Worm (Caenorhabditis elegans) whole organism, late embryonic: Measurements from ENCODE around the gene sax-3.

Source experiments
- F13H6.1 ChIP-seq: sonication (generic microtip); optimal IDR thresholded peaks from 2 replicates; lab custom pipeline; 2016; ENCODE audit warnings: missing genetic modification characterization, missing compliant biosample characterization
- T23F11.4 ChIP-seq: fragments of 200-800 bp; sonication (Bioruptor generic); optimal IDR thresholded peaks from 2 replicates; lab custom pipeline; 2018; ENCODE audit warnings: mild to moderate bottlenecking, missing genetic modification characterization, missing compliant biosample characterization
- ama-1 ChIP-seq: fragments of 150-350 bp; optimal IDR thresholded peaks from 2 replicates; lab custom pipeline; 2014
- ceh-14 ChIP-seq: sonication (generic microtip); optimal IDR thresholded peaks from 2 replicates; lab custom pipeline; 2016; ENCODE audit warnings: missing genotype, missing genetic modification characterization, missing compliant biosample characterization
- ceh-19 ChIP-seq: fragments of 200-800 bp; sonication (Bioruptor generic); optimal IDR thresholded peaks from 2 replicates; lab custom pipeline; 2018; ENCODE audit warnings: mild to moderate bottlenecking, missing genetic modification characterization, missing compliant biosample characterization
- ceh-2 ChIP-seq: sonication (generic microtip); optimal IDR thresholded peaks from 2 replicates; lab custom pipeline; 2016; ENCODE audit warnings: missing genotype, missing genetic modification characterization, missing compliant biosample characterization
- ceh-24 ChIP-seq: sonication (generic microtip); optimal IDR thresholded peaks from 2 replicates; lab custom pipeline; 2016; ENCODE audit warnings: mild to moderate bottlenecking, missing genetic modification characterization, missing compliant biosample characterization
- ceh-30 ChIP-seq: fragments of 150-350 bp; optimal IDR thresholded peaks from 2 replicates; lab custom pipeline; 2014; ENCODE audit warnings: missing biosample characterization, missing genetic modification characterization
- ceh-31 ChIP-seq: sonication (generic microtip); optimal IDR thresholded peaks from 2 replicates; lab custom pipeline; 2016; ENCODE audit warnings: missing genetic modification characterization, missing compliant biosample characterization
- ceh-34 ChIP-seq: sonication (generic microtip); optimal IDR thresholded peaks from 2 replicates; lab custom pipeline; 2016; ENCODE audit warnings: mild to moderate bottlenecking, missing genetic modification characterization, missing compliant biosample characterization
- ceh-45 ChIP-seq: fragments of 200-800 bp; sonication (Bioruptor generic); IDR thresholded peaks from 2 replicates; pipeline ENCODE4 v1.3.6; 2022; ENCODE audit warnings: missing genetic modification reagents, missing genetic modification characterization, missing compliant biosample characterization
- ceh-9 ChIP-seq: sonication (generic microtip); optimal IDR thresholded peaks from 2 replicates; lab custom pipeline; 2016; ENCODE audit warnings: mild to moderate bottlenecking, missing genetic modification characterization, inconsistent platforms, missing compliant biosample characterization
- che-1 ChIP-seq: sonication (generic microtip); optimal IDR thresholded peaks from 2 replicates; lab custom pipeline; 2016; ENCODE audit warnings: mild to moderate bottlenecking, missing genetic modification characterization, missing compliant biosample characterization
- dve-1 ChIP-seq: sonication (generic microtip); optimal IDR thresholded peaks from 2 replicates; lab custom pipeline; 2017; ENCODE audit warnings: antibody characterized with exemption, mild to moderate bottlenecking, missing genetic modification characterization, missing compliant biosample characterization
- ets-4 ChIP-seq: sonication (generic microtip); optimal IDR thresholded peaks from 2 replicates; lab custom pipeline; 2016; ENCODE audit warnings: missing genetic modification characterization, missing compliant biosample characterization
- fax-1 ChIP-seq: sonication (generic microtip); optimal IDR thresholded peaks from 2 replicates; lab custom pipeline; 2016; ENCODE audit warnings: missing genotype, missing genetic modification characterization, missing compliant biosample characterization
- fkh-10 ChIP-seq: fragments of 150-350 bp; optimal IDR thresholded peaks from 2 replicates; lab custom pipeline; 2014; ENCODE audit warnings: missing biosample characterization, missing genetic modification reagents, missing genetic modification characterization
- hlh-15 ChIP-seq: sonication (generic microtip); optimal IDR thresholded peaks from 2 replicates; lab custom pipeline; 2016; ENCODE audit warnings: missing genetic modification characterization, missing compliant biosample characterization
- hlh-6 ChIP-seq: sonication (generic microtip); optimal IDR thresholded peaks from 2 replicates; lab custom pipeline; 2016; ENCODE audit warnings: missing genotype, missing genetic modification characterization, missing compliant biosample characterization
- hlh-8 ChIP-seq: sonication (generic microtip); optimal IDR thresholded peaks from 2 replicates; lab custom pipeline; 2016; ENCODE audit warnings: missing genotype, missing genetic modification characterization, missing compliant biosample characterization
- lim-6 ChIP-seq: sonication (generic microtip); optimal IDR thresholded peaks from 2 replicates; lab custom pipeline; 2016; ENCODE audit warnings: missing genetic modification characterization, missing compliant biosample characterization
- lin-11 ChIP-seq: fragments of 200-800 bp; sonication (Bioruptor generic); optimal IDR thresholded peaks from 2 replicates; lab custom pipeline; 2018; ENCODE audit warnings: mild to moderate bottlenecking, missing genetic modification characterization, missing compliant biosample characterization
- madf-2 ChIP-seq: sonication (generic microtip); optimal IDR thresholded peaks from 2 replicates; lab custom pipeline; 2017; ENCODE audit warnings: missing genetic modification characterization, missing compliant biosample characterization
- nhr-232 ChIP-seq: sonication (generic microtip); optimal IDR thresholded peaks from 2 replicates; lab custom pipeline; 2016; ENCODE audit warnings: missing genetic modification characterization, missing compliant biosample characterization
- pax-1 ChIP-seq: fragments of 150-350 bp; optimal IDR thresholded peaks from 2 replicates; lab custom pipeline; 2014; ENCODE audit warnings: missing biosample characterization, missing genetic modification characterization
- pha-2 ChIP-seq: sonication (generic microtip); optimal IDR thresholded peaks from 2 replicates; lab custom pipeline; 2017; ENCODE audit warnings: mild to moderate bottlenecking, missing genetic modification characterization, missing compliant biosample characterization
- pros-1 ChIP-seq: fragments of 150-350 bp; optimal IDR thresholded peaks from 2 replicates; lab custom pipeline; 2014; ENCODE audit warnings: missing biosample characterization, missing genetic modification reagents, missing genetic modification characterization
- ref-2 ChIP-seq: sonication (generic microtip); optimal IDR thresholded peaks from 2 replicates; lab custom pipeline; 2016; ENCODE audit warnings: missing genetic modification characterization, missing compliant biosample characterization
- rnt-1 ChIP-seq: sonication (generic microtip); optimal IDR thresholded peaks from 2 replicates; lab custom pipeline; 2016; ENCODE audit warnings: missing genetic modification characterization, missing compliant biosample characterization
- sox-2 ChIP-seq: fragments of 200-800 bp; sonication (Bioruptor generic); IDR thresholded peaks from 2 replicates; pipeline ENCODE4 v1.3.6; 2022; ENCODE audit warnings: missing genetic modification reagents, missing genetic modification characterization, missing compliant biosample characterization
- sox-4 ChIP-seq: sonication (generic microtip); optimal IDR thresholded peaks from 2 replicates; lab custom pipeline; 2017; ENCODE audit warnings: mild to moderate bottlenecking, missing genetic modification characterization, inconsistent platforms, missing compliant biosample characterization
- ttx-3 ChIP-seq: sonication (generic microtip); optimal IDR thresholded peaks from 2 replicates; lab custom pipeline; 2016; ENCODE audit warnings: missing genetic modification reagents, missing genetic modification characterization, missing compliant biosample characterization
- unc-3 ChIP-seq, 2 experiments: fragments of 200-800 bp in 1 of 2; sonication (Bioruptor generic) in 1 of 2; sonication (generic microtip) in 1 of 2; conservative IDR thresholded peaks in 1 of 2; optimal IDR thresholded peaks in 1 of 2; 2 replicates each; pipeline versions ENCODE4 v1.3.6 to Lab custom; 2016 to 2022; ENCODE audit warnings: missing compliant biosample characterization in 2 of 2, missing genetic modification characterization in 2 of 2, missing genetic modification reagents in 1 of 2
- unc-42 ChIP-seq: sonication (generic microtip); optimal IDR thresholded peaks from 2 replicates; lab custom pipeline; 2016; ENCODE audit warnings: missing genotype, missing genetic modification characterization, missing compliant biosample characterization
- unc-55 ChIP-seq: sonication (generic microtip); optimal IDR thresholded peaks from 2 replicates; lab custom pipeline; 2017; ENCODE audit warnings: missing biosample characterization, missing genetic modification reagents, missing genetic modification characterization
- unc-86 ChIP-seq: sonication (generic microtip); optimal IDR thresholded peaks from 2 replicates; lab custom pipeline; 2016; ENCODE audit warnings: missing genetic modification characterization, missing compliant biosample characterization
- ztf-16 ChIP-seq: sonication (generic microtip); optimal IDR thresholded peaks from 2 replicates; lab custom pipeline; 2017; ENCODE audit warnings: missing genetic modification characterization, missing compliant biosample characterization

sax-3 gene

DNA sequence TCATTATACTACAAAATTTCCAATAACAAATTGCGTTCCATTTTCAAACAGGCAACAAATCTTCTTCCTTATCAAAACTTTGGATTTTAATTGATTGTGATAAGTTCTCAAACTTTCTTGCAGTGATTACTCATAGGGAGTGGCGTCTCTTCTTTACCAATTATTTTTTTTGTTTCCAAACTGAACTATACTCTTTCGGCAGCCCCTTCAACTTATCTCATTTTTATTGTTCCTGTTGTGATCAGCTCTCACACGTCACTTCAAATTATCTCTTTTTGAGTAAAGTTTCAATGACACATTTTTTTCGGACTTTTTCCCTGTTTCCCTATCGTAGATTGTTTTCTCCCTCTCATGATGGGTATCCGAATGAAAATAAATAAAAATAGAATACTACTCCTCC lies 26.7 kb upstream of the sax-3 start:
- no peak for TF ChIP-seq sox-2 (GFP tag; lab: Robert Waterston, UW)
- no peak for TF ChIP-seq unc-42 (tag; lab: Kevin White, UChicago)
- TF ChIP-seq pax-1 (tag; lab: Kevin White, UChicago): no peak
- no peak for TF ChIP-seq pros-1 (tag; lab: Kevin White, UChicago)
- TF ChIP-seq dve-1 (tag; lab: Kevin White, UChicago): no peak
- TF ChIP-seq nhr-232 (tag; lab: Kevin White, UChicago): no peak
- no peak for TF ChIP-seq hlh-8
- no peak for TF ChIP-seq hlh-6 (tag; lab: Kevin White, UChicago)
- TF ChIP-seq ceh-34 (tag; lab: Kevin White, UChicago): no peak

DNA sequence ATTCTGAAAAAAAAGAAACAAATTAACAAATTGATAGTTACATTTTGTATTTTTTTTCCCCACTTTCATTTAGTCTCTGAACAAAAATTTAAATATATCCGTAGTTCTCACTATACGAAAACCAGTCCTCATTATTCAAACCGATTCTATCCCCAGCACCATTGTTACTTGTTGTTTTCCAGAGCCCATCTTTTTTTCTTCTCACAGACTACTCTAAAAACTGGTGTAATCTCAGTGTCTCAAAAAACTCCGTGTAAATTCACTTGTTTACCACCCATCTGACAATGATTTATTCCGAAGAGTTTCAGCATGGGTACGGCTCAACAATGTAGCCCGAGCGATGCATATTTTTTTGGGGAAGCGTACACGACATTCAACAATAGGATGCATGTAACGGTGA lies 23.3 kb upstream of the sax-3 start, which contains the start of gene C12D12.3:
Gene C12D12.3, plus strand, starts transcription at position 301 of the 400 bp plus-strand sequence.
- TF ChIP-seq unc-3 (GFP tag; conservative IDR thresholded peaks at IDR 0.05; lab: Robert Waterston, UW) (no peak), unc-3 (tag; optimal IDR thresholded peaks at IDR 0.05; lab: Kevin White, UChicago) (no peak), sox-4 (tag; lab: Kevin White, UChicago) (no peak)

DNA sequence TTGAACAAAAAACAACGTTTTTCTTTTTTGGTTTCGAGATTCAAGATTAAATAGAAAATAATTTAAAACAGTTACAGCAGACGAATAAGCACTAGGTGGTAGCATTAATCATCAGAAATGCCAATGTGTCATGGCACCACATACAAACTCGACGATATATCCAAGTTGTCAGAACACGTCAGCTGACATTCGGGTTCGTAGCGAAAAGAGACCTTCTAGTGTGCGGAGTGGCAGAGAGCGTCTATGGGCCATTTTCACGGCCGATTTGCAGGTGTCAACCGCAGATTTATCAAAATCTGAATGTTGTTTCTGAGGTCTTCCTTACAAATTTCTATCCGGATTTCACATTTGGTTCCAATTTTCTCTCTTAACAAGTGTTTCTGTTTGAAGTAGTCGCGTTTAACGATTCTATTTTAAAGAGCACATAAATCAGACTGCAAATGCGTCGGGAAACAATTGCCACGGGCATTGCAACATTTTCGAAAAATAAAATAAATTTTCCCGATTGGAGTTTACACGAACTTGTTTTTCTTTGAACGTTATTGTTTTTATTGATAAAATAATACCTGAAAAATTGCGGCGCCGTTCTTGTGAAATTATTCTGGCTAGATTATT lies 22.5 kb upstream of the sax-3 start:
- peak; percentile 75 for TF ChIP-seq unc-55
- no peak for TF ChIP-seq ztf-16
- TF ChIP-seq rnt-1: peak; percentile 53

DNA sequence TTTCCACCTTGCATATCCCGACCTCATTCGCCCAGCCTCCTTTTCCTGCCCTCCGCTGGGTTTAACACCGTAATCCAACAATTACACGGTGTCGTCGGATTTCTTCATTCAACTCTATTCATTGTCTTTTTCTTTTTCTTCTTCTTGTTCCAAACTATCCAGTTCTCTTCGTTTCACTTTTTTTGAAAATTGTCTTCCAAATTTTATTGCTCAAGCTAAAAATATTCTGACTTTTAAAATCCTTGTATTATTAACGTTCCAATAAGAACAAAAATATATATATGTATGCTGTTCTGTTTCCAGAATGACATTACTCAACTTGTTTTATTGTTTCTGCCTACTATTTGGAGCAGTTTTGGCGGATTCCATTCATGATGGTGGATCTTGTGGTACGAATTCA lies 14.2 kb upstream of the sax-3 start, which contains the start of gene wrt-6:
Gene wrt-6, plus strand, starts transcription at position 301 of the 400 bp plus-strand sequence.
- TF ChIP-seq pha-2 (no peak), madf-2 (tag; lab: Kevin White, UChicago) (no peak), T23F11.4 (GFP tag; lab: Kevin White, UChicago) (no peak), ets-4 (tag; lab: Kevin White, UChicago) (no peak), ceh-45 (GFP tag; lab: Robert Waterston, UW) (no peak), ceh-9 (tag; lab: Kevin White, UChicago) (no peak), dve-1 (tag; lab: Kevin White, UChicago) (no peak), ceh-34 (tag; lab: Kevin White, UChicago) (no peak), ref-2 (tag; lab: Kevin White, UChicago) (no peak), ceh-2 (no peak), ceh-19 (GFP tag; lab: Kevin White, UChicago) (no peak), fkh-10 (GFP tag; lab: Kevin White, UChicago) (no peak), rnt-1 (no peak), ceh-14 (no peak)

DNA sequence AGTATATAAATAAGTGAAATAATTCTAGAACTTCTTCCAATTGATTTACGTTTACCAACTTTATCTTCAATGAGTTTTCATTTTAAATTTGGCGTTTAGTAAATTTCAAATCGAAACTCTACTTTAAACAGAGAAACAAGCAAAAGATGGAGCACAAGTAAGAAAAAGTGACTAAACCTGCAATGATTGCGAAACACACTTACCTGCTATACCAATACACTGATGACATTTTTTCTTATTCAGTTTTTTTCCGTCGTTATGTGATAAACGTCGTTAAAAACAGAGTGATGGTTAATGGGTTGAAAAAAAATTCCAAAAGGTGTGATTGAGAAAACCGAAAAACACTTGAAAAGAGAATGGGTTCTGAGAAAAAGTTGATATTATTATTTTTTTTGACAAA lies 8.1 kb upstream of the sax-3 start:
- no peak for TF ChIP-seq fax-1 (tag; lab: Kevin White, UChicago)
- TF ChIP-seq unc-55: no peak
- TF ChIP-seq ceh-30 (tag; lab: Kevin White, UChicago): no peak
- no peak for TF ChIP-seq ceh-45 (GFP tag; lab: Robert Waterston, UW)
- TF ChIP-seq ceh-24 (tag; lab: Kevin White, UChicago): no peak
- TF ChIP-seq che-1: no peak
- TF ChIP-seq unc-86 (tag; lab: Kevin White, UChicago): no peak
- TF ChIP-seq ceh-31 (tag; lab: Kevin White, UChicago): no peak
- no peak for TF ChIP-seq ttx-3 (tag; lab: Kevin White, UChicago)
- TF ChIP-seq ceh-34 (tag; lab: Kevin White, UChicago): no peak
- TF ChIP-seq lim-6 (tag; lab: Kevin White, UChicago): no peak
- no peak for TF ChIP-seq ama-1
- TF ChIP-seq T23F11.4 (GFP tag; lab: Kevin White, UChicago): no peak
- no peak for TF ChIP-seq ceh-2
- TF ChIP-seq hlh-15 (tag; lab: Kevin White, UChicago): no peak
- TF ChIP-seq unc-3 (GFP tag; conservative IDR thresholded peaks at IDR 0.05; lab: Robert Waterston, UW): no peak
- no peak for TF ChIP-seq unc-3 (tag; optimal IDR thresholded peaks at IDR 0.05; lab: Kevin White, UChicago)
- TF ChIP-seq lin-11 (tag; lab: Kevin White, UChicago): no peak
- no peak for TF ChIP-seq ets-4 (tag; lab: Kevin White, UChicago)
- TF ChIP-seq F13H6.1 (tag; lab: Kevin White, UChicago): no peak
